Worm (Caenorhabditis elegans): ENCODE measurements around the gene cyp-25A1.
A peak's percentile ranks its signal among the peaks of the same experiment; 100 is the strongest.

Gene cyp-25A1

ce11 chrIII:3807590-3807989 lies 24.8 kb upstream of the cyp-25A1 start:
- TF ChIP-seq pha-4 (tag; optimal IDR thresholded peaks at IDR 0.05): no peak
- TF ChIP-seq tbx-2 (tag; optimal IDR thresholded peaks at IDR 0.05): no peak
- TF ChIP-seq ceh-14 (tag; optimal IDR thresholded peaks at IDR 0.05): no peak
- TF ChIP-seq K09A11.1 (tag; optimal IDR thresholded peaks at IDR 0.05; ENCODE audit: insufficient read depth): no peak

- no peak for TF ChIP-seq ceh-24 (tag; optimal IDR thresholded peaks at IDR 0.05)
- no peak for TF ChIP-seq C08G9.2 (tag; optimal IDR thresholded peaks at IDR 0.05)
- no peak for TF ChIP-seq ceh-45 (GFP tag; IDR thresholded peaks at IDR 0.05)
- no peak for TF ChIP-seq dmd-4 (tag; optimal IDR thresholded peaks at IDR 0.05; ENCODE audit: borderline replicate concordance)
- TF ChIP-seq elt-4 (tag; optimal IDR thresholded peaks at IDR 0.05): no peak
- TF ChIP-seq nhr-11 (tag; optimal IDR thresholded peaks at IDR 0.05): no peak
- TF ChIP-seq ceh-6 (GFP tag; optimal IDR thresholded peaks at IDR 0.05): no peak
- TF ChIP-seq C38D4.7 (GFP tag; optimal IDR thresholded peaks at IDR 0.05): no peak
- no peak for TF ChIP-seq pax-1 (tag; optimal IDR thresholded peaks at IDR 0.05)
- TF ChIP-seq npax-4 (tag; optimal IDR thresholded peaks at IDR 0.05): no peak
- TF ChIP-seq ama-1 (optimal IDR thresholded peaks at IDR 0.05): no peak
- TF ChIP-seq odd-2 (tag; optimal IDR thresholded peaks at IDR 0.05): no peak
- no peak for TF ChIP-seq madf-2 (tag; optimal IDR thresholded peaks at IDR 0.05)
- TF ChIP-seq zip-5 (tag; optimal IDR thresholded peaks at IDR 0.05): no peak
- TF ChIP-seq F13H6.1 (tag; optimal IDR thresholded peaks at IDR 0.05): no peak
- no peak for TF ChIP-seq K02D7.2 (tag; optimal IDR thresholded peaks at IDR 0.05)
- no peak for TF ChIP-seq syd-9 (tag; optimal IDR thresholded peaks at IDR 0.05)
Observed at ce11 chrIII:3809008-3809407, 23.4 kb upstream of the cyp-25A1 start, which contains the start of gene toh-1. toh-1 (minus strand) TSS chrIII:3809030.

DNA sequence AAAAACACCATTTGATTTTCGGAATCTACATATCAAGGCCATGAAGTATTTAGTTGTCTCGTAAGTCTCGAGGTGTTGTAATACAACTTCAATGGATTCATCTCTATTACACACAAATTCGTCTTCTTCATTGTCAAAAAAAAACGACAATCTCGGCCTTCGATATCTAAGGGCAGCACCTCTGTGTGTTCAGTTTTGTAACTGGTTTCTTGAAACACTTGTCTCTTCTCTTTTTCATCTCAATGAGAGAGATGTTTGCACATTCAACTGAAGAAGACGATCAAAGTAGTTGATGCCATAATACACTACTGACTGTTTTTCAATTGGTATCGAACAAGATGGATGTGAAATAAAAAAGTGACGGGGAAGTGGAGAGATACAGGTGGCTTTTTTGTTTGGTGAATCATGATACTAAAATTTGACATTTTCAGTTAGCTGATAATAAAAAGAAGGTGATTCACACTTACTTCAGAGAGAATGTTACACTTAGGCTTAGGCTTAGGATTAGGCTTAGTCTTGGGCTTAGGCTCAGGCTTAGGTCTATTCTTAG lies 20.9 kb upstream of the cyp-25A1 start:
- TF ChIP-seq tbx-2 (tag; optimal IDR thresholded peaks at IDR 0.05) (no peak), nhr-11 (tag; optimal IDR thresholded peaks at IDR 0.05) (no peak), ama-1 (optimal IDR thresholded peaks at IDR 0.05) (peak; percentile 7), ztf-16 (tag; optimal IDR thresholded peaks at IDR 0.05) (no peak)

ce11 chrIII:3812369-3812993 lies 19.9 kb upstream of the cyp-25A1 start:
- TF ChIP-seq syd-9 (tag; optimal IDR thresholded peaks at IDR 0.05) (no peak), gmeb-2 (tag; optimal IDR thresholded peaks at IDR 0.05) (peak; percentile 3), ttx-3 (tag; optimal IDR thresholded peaks at IDR 0.05) (no peak)

ce11 chrIII:3814421-3814820 lies 18.0 kb upstream of the cyp-25A1 start:
- TF ChIP-seq K09A11.1 (tag; optimal IDR thresholded peaks at IDR 0.05; ENCODE audit: insufficient read depth): no peak
- TF ChIP-seq F13H6.1 (tag; optimal IDR thresholded peaks at IDR 0.05): no peak

- no peak for TF ChIP-seq ceh-45 (GFP tag; IDR thresholded peaks at IDR 0.05)
- no peak for TF ChIP-seq ceh-48 (tag; optimal IDR thresholded peaks at IDR 0.05)
- TF ChIP-seq tbx-7 (tag; optimal IDR thresholded peaks at IDR 0.05): no peak
- no peak for TF ChIP-seq dmd-4 (tag; optimal IDR thresholded peaks at IDR 0.05; ENCODE audit: borderline replicate concordance)
- TF ChIP-seq eyg-1 (tag; optimal IDR thresholded peaks at IDR 0.05): no peak
- TF ChIP-seq T23F11.4 (GFP tag; optimal IDR thresholded peaks at IDR 0.05): no peak
- TF ChIP-seq ceh-9 (tag; optimal IDR thresholded peaks at IDR 0.05): no peak
Observed at ce11 chrIII:3819579-3819978, 12.8 kb upstream of the cyp-25A1 start, which contains the start of gene dpy-27. dpy-27 (minus strand) TSS chrIII:3819679.

DNA sequence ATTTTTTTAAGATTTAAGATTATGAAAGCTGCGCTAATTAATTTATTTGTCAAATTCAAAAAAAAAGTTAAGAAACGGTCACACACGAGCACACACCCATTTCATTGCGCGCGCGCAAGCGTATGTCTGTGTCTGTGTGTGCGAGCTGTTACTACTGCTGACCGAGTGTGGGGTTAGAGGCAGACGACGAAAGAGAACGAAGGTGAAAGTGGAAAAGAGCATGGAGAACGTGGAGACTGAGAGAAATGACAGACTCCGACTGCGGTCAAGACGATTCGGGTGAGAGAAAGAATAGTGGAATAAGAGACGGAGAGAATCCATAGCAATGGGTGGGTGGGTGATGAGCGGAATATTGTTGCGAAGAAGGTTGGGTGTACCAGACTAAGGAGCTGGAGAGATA lies 12.3 kb upstream of the cyp-25A1 start:
- TF ChIP-seq elt-4 (tag; optimal IDR thresholded peaks at IDR 0.05) (no peak), sdc-2 (tag; optimal IDR thresholded peaks at IDR 0.05) (peak; percentile 67), ceh-48 (tag; optimal IDR thresholded peaks at IDR 0.05) (no peak), nhr-11 (tag; optimal IDR thresholded peaks at IDR 0.05) (no peak), madf-2 (tag; optimal IDR thresholded peaks at IDR 0.05) (no peak), ceh-30 (tag; optimal IDR thresholded peaks at IDR 0.05) (peak; percentile 55), ets-4 (tag; optimal IDR thresholded peaks at IDR 0.05) (no peak), ceh-9 (tag; optimal IDR thresholded peaks at IDR 0.05) (no peak), ahr-1 (tag; optimal IDR thresholded peaks at IDR 0.05) (no peak), tbx-2 (tag; optimal IDR thresholded peaks at IDR 0.05) (peak; percentile 71), odd-2 (tag; optimal IDR thresholded peaks at IDR 0.05) (no peak), ref-2 (tag; optimal IDR thresholded peaks at IDR 0.05) (peak; percentile 69), pag-3 (tag; optimal IDR thresholded peaks at IDR 0.05; ENCODE audit: borderline replicate concordance) (no peak), unc-42 (tag; optimal IDR thresholded peaks at IDR 0.05) (peak; percentile 40), pax-1 (tag; optimal IDR thresholded peaks at IDR 0.05) (no peak), pat-9 (tag; optimal IDR thresholded peaks at IDR 0.05) (no peak), zip-5 (tag; optimal IDR thresholded peaks at IDR 0.05) (no peak), nfya-1 (tag; optimal IDR thresholded peaks at IDR 0.05) (peak; percentile 79), K02D7.2 (tag; optimal IDR thresholded peaks at IDR 0.05) (no peak)

All from whole organism, late embryonic.